Fruit fly (Drosophila melanogaster): ENCODE results near the gene elg1.

The elg1 gene

dm6 chr3L:16157251-16158190 lies 25.7 kb downstream of the elg1 start (continued):
- TF ChIP-seq da (GFP tag; optimal IDR thresholded peaks at IDR 0.05) (no peak), CG7357 (GFP tag; IDR thresholded peaks at IDR 0.05) (0 out of 3 replicates have a peak, but pooled peaks have one; percentile 15), otp (GFP tag; IDR thresholded peaks at IDR 0.05) (no peak), slou (GFP tag; optimal IDR thresholded peaks at IDR 0.05) (no peak), Optix (GFP tag; IDR thresholded peaks at IDR 0.05) (no peak), h (optimal IDR thresholded peaks at IDR 0.05) (no peak), HmgD (GFP tag; optimal IDR thresholded peaks at IDR 0.05) (no peak), lilli (GFP tag; optimal IDR thresholded peaks at IDR 0.05) (peak; percentile 64), CG14441 (GFP tag; IDR thresholded peaks at IDR 0.05) (peak; percentile 59), gt (GFP tag; IDR thresholded peaks at IDR 0.05) (no peak), CG13624 (GFP tag; optimal IDR thresholded peaks at IDR 0.05) (peak; percentile 56), CG5245 (GFP tag; optimal IDR thresholded peaks at IDR 0.05) (peak; percentile 53), pros (GFP tag; optimal IDR thresholded peaks at IDR 0.05) (no peak), Myb (GFP tag; optimal IDR thresholded peaks at IDR 0.05) (no peak), CG1024 (GFP tag; IDR thresholded peaks at IDR 0.05) (no peak), CG11560 (tag; IDR thresholded peaks at IDR 0.05) (no peak), CG8478 (optimal IDR thresholded peaks at IDR 0.05) (no peak), ci (GFP tag; IDR thresholded peaks at IDR 0.05) (peak; percentile 32; the same call in 1 of the 3 replicates), H2.0 (GFP tag; IDR thresholded peaks at IDR 0.05) (no peak), kay (GFP tag; optimal IDR thresholded peaks at IDR 0.05) (peak; percentile 0), onecut (GFP tag; IDR thresholded peaks at IDR 0.05) (no peak), fd64A (GFP tag; optimal IDR thresholded peaks at IDR 0.05) (no peak), kni (GFP tag; optimal IDR thresholded peaks at IDR 0.05) (no peak), Doc2 (GFP tag; IDR thresholded peaks at IDR 0.05) (no peak)

dm6 chr3L:16158322-16158721 lies 26.5 kb downstream of the elg1 start:
- peak; percentile 43; the same call in 1 of the 2 replicates for TF ChIP-seq sna (GFP tag; IDR thresholded peaks at IDR 0.05; ENCODE audit: partially characterized antibody)
- TF ChIP-seq CG14014 (GFP tag; IDR thresholded peaks at IDR 0.05), result 0 out of 2 replicates have a peak, but pooled peaks have one; percentile 26
- TF ChIP-seq rib (GFP tag; IDR thresholded peaks at IDR 0.05), result 0 out of 2 replicates have a peak, but pooled peaks have one; percentile 24
- peak; percentile 35; the same call in 1 of the 3 replicates for TF ChIP-seq CG6791 (GFP tag; IDR thresholded peaks at IDR 0.05; ENCODE audit: partially characterized antibody)
- peak; percentile 56; the same call in 2 of the 3 replicates for TF ChIP-seq CG14860 (GFP tag; IDR thresholded peaks at IDR 0.05; ENCODE audit: partially characterized antibody)
- peak; percentile 33; the same call in 1 of the 3 replicates for TF ChIP-seq CG16813 (GFP tag; IDR thresholded peaks at IDR 0.05; ENCODE audit: partially characterized antibody)
- peak; percentile 28 for TF ChIP-seq cwo (GFP tag; optimal IDR thresholded peaks at IDR 0.05)
- 0 out of 2 replicates have a peak, but pooled peaks have one; percentile 29 for TF ChIP-seq HLH3B (GFP tag; IDR thresholded peaks at IDR 0.05)
- TF ChIP-seq CG1832 (GFP tag; optimal IDR thresholded peaks at IDR 0.05), result no peak
- TF ChIP-seq Ada2b (GFP tag; IDR thresholded peaks at IDR 0.05), result 0 out of 2 replicates have a peak, but pooled peaks have one; percentile 11
- TF ChIP-seq p53 (GFP tag; optimal IDR thresholded peaks at IDR 0.05), result no peak
- TF ChIP-seq Scr (GFP tag; IDR thresholded peaks at IDR 0.05; ENCODE audit: partially characterized antibody), result 0 out of 2 replicates have a peak, but pooled peaks have one; percentile 23
- TF ChIP-seq hkb (optimal IDR thresholded peaks at IDR 0.05), result no peak
- TF ChIP-seq hkb (GFP tag; IDR thresholded peaks at IDR 0.05), result no peak
- peak; percentile 26; the same call in 1 of the 2 replicates for TF ChIP-seq ttk (GFP tag; IDR thresholded peaks at IDR 0.05)
- TF ChIP-seq fd102C (GFP tag; optimal IDR thresholded peaks at IDR 0.05), result no peak
- TF ChIP-seq vnd (GFP tag; IDR thresholded peaks at IDR 0.05; ENCODE audit: partially characterized antibody), result peak; percentile 17; the same call in 1 of the 3 replicates
- TF ChIP-seq mirr (GFP tag; optimal IDR thresholded peaks at IDR 0.05), result peak; percentile 27
- no peak for TF ChIP-seq CG8290 (GFP tag; optimal IDR thresholded peaks at IDR 0.05)
- peak in 1 of 2 experiments; percentile 33 for TF ChIP-seq CG8290 (tag; optimal IDR thresholded peaks at IDR 0.05)
- peak; percentile 77 for TF ChIP-seq tna (GFP tag; IDR thresholded peaks at IDR 0.05; ENCODE audit: partially characterized antibody)
- peak; percentile 61 for TF ChIP-seq D19B (GFP tag; optimal IDR thresholded peaks at IDR 0.05)
- TF ChIP-seq HLH4C (GFP tag; IDR thresholded peaks at IDR 0.05; ENCODE audit: partially characterized antibody), result peak; percentile 78
- TF ChIP-seq ato (GFP tag; IDR thresholded peaks at IDR 0.05; ENCODE audit: partially characterized antibody), result peak; percentile 44; the same call in 1 of the 2 replicates
- TF ChIP-seq so (GFP tag; IDR thresholded peaks at IDR 0.05), result no peak
- TF ChIP-seq chinmo (GFP tag; IDR thresholded peaks at IDR 0.05; ENCODE audit: partially characterized antibody), result 0 out of 4 replicates have a peak, but pooled peaks have one; percentile 44
